Worm (Caenorhabditis elegans) whole organism, L2 larva: ENCODE data around the gene best-6.
A peak's percentile ranks its signal among the peaks of the same experiment; 100 is the strongest.

ENCODE experiments used
- C34F6.9 ChIP-seq: fragments of 150-350 bp; optimal IDR thresholded peaks from 2 replicates; lab custom pipeline; 2014; ENCODE audit warnings: missing biosample characterization, missing genetic modification characterization
- F13H6.1 ChIP-seq: sonication (generic microtip); optimal IDR thresholded peaks from 2 replicates; lab custom pipeline; 2016; ENCODE audit warnings: missing genetic modification characterization, missing compliant biosample characterization
- R02D3.7 ChIP-seq: fragments of 150-350 bp; optimal IDR thresholded peaks from 2 replicates; lab custom pipeline; 2014; ENCODE audit warnings: missing biosample characterization, missing genetic modification characterization
- alr-1 ChIP-seq: fragments of 150-350 bp; optimal IDR thresholded peaks from 2 replicates; lab custom pipeline; 2014; ENCODE audit warnings: missing biosample characterization, missing genetic modification characterization
- aly-2 ChIP-seq: fragments of 150-350 bp; optimal IDR thresholded peaks from 2 replicates; lab custom pipeline; 2014; ENCODE audit warnings: missing biosample characterization, missing genetic modification characterization
- blmp-1 ChIP-seq: sonication (generic microtip); optimal IDR thresholded peaks from 2 replicates; lab custom pipeline; 2017; ENCODE audit warnings: missing genetic modification characterization, mild to moderate bottlenecking, missing compliant biosample characterization, antibody characterized with exemption, moderate library complexity; ENCODE audit not compliant: insufficient read depth
- ceh-16 ChIP-seq: fragments of 150-350 bp; optimal IDR thresholded peaks from 2 replicates; lab custom pipeline; 2014; ENCODE audit warnings: missing biosample characterization, missing genetic modification characterization
- dmd-4 ChIP-seq: sonication (generic microtip); optimal IDR thresholded peaks from 2 replicates; lab custom pipeline; 2017; ENCODE audit warnings: missing biosample characterization, missing genetic modification characterization
- egl-27 ChIP-seq: sonication (generic microtip); optimal IDR thresholded peaks from 3 replicates; lab custom pipeline; 2017; ENCODE audit warnings: missing biosample characterization, missing genetic modification reagents, missing genetic modification characterization
- elt-1 ChIP-seq: fragments of 150-350 bp; optimal IDR thresholded peaks from 2 replicates; lab custom pipeline; 2014; ENCODE audit warnings: missing biosample characterization, missing genetic modification characterization
- fos-1 ChIP-seq: fragments of 150-350 bp; optimal IDR thresholded peaks from 2 replicates; lab custom pipeline; 2014; ENCODE audit warnings: missing biosample characterization, missing genetic modification characterization
- gmeb-1 ChIP-seq: fragments of 150-350 bp; optimal IDR thresholded peaks from 2 replicates; lab custom pipeline; 2014; ENCODE audit warnings: missing biosample characterization, missing genetic modification characterization
- lin-11 ChIP-seq: fragments of 150-350 bp; sonication (generic microtip); optimal IDR thresholded peaks from 2 replicates; lab custom pipeline; 2014; ENCODE audit warnings: missing biosample characterization, missing genetic modification characterization, inconsistent platforms, mixed read lengths
- lin-13 ChIP-seq: fragments of 150-350 bp; optimal IDR thresholded peaks from 2 replicates; lab custom pipeline; 2014; ENCODE audit warnings: missing biosample characterization, missing genetic modification reagents, missing genetic modification characterization
- lin-39 ChIP-seq: fragments of 150-350 bp; optimal IDR thresholded peaks from 2 replicates; lab custom pipeline; 2014; ENCODE audit warnings: missing biosample characterization, missing genetic modification reagents, missing genetic modification characterization
- lsy-2 ChIP-seq, 2 experiments: fragments of 150-350 bp in 1 of 2; sonication (generic microtip) in 1 of 2; optimal IDR thresholded peaks; 2 replicates each; lab custom pipeline; 2014 to 2017; ENCODE audit warnings: missing biosample characterization in 2 of 2, missing genetic modification characterization in 2 of 2
- mab-5 ChIP-seq: fragments of 150-350 bp; optimal IDR thresholded peaks from 2 replicates; lab custom pipeline; 2014; ENCODE audit warnings: missing biosample characterization, missing genetic modification characterization
- mbf-1 ChIP-seq: sonication (generic microtip); optimal IDR thresholded peaks from 2 replicates; lab custom pipeline; 2017; ENCODE audit warnings: missing biosample characterization, missing genetic modification characterization
- mdl-1 ChIP-seq, 2 experiments: fragments of 150-350 bp in 1 of 2; sonication (generic microtip) in 1 of 2; optimal IDR thresholded peaks; 2 replicates each; lab custom pipeline; 2017; ENCODE audit warnings: missing biosample characterization in 2 of 2, missing genetic modification characterization in 2 of 2
- nhr-10 ChIP-seq: sonication (generic microtip); optimal IDR thresholded peaks from 2 replicates; lab custom pipeline; 2017; ENCODE audit warnings: missing biosample characterization, missing genetic modification characterization
- nhr-11 ChIP-seq: fragments of 150-350 bp; optimal IDR thresholded peaks from 2 replicates; lab custom pipeline; 2014; ENCODE audit warnings: missing biosample characterization, missing genetic modification characterization
- nhr-12 ChIP-seq: fragments of 150-350 bp; optimal IDR thresholded peaks from 2 replicates; lab custom pipeline; 2014; ENCODE audit warnings: missing biosample characterization, missing genetic modification characterization
- nhr-129 ChIP-seq: fragments of 150-350 bp; optimal IDR thresholded peaks from 2 replicates; lab custom pipeline; 2014; ENCODE audit warnings: missing biosample characterization, missing genetic modification characterization
- nhr-21 ChIP-seq: fragments of 150-350 bp; optimal IDR thresholded peaks from 2 replicates; lab custom pipeline; 2014; ENCODE audit warnings: missing biosample characterization, missing genetic modification characterization
- nhr-23 ChIP-seq: fragments of 150-350 bp; optimal IDR thresholded peaks from 2 replicates; lab custom pipeline; 2014; ENCODE audit warnings: missing biosample characterization, missing genetic modification reagents, missing genetic modification characterization
- nhr-237 ChIP-seq: fragments of 150-350 bp; optimal IDR thresholded peaks from 2 replicates; lab custom pipeline; 2014; ENCODE audit warnings: missing biosample characterization, missing genetic modification characterization
- nhr-25 ChIP-seq: fragments of 150-350 bp; sonication (generic microtip); optimal IDR thresholded peaks from 3 replicates; lab custom pipeline; 2014; ENCODE audit warnings: missing biosample characterization, missing genetic modification characterization
- nhr-6 ChIP-seq: fragments of 150-350 bp; optimal IDR thresholded peaks from 2 replicates; lab custom pipeline; 2014; ENCODE audit warnings: missing biosample characterization, missing genetic modification characterization
- nhr-77 ChIP-seq: fragments of 150-350 bp; optimal IDR thresholded peaks from 2 replicates; lab custom pipeline; 2014; ENCODE audit warnings: missing biosample characterization, missing genetic modification characterization
- sem-4 ChIP-seq: fragments of 150-350 bp; optimal IDR thresholded peaks from 2 replicates; lab custom pipeline; 2014; ENCODE audit warnings: missing biosample characterization, missing genetic modification reagents, missing genetic modification characterization
- skn-1 ChIP-seq: sonication (generic microtip); optimal IDR thresholded peaks from 2 replicates; lab custom pipeline; 2017; ENCODE audit warnings: missing biosample characterization, missing genetic modification characterization
- sma-3 ChIP-seq: sonication (generic microtip); optimal IDR thresholded peaks from 2 replicates; lab custom pipeline; 2016; ENCODE audit warnings: missing genetic modification reagents, missing genetic modification characterization, missing compliant biosample characterization
- snpc-4 ChIP-seq: fragments of 150-350 bp; optimal IDR thresholded peaks from 2 replicates; lab custom pipeline; 2014; ENCODE audit warnings: missing biosample characterization, missing genetic modification characterization
- unc-39 ChIP-seq: fragments of 150-350 bp; optimal IDR thresholded peaks from 2 replicates; lab custom pipeline; 2014; ENCODE audit warnings: missing biosample characterization, missing genetic modification characterization
- unc-55 ChIP-seq: fragments of 150-350 bp; sonication (generic microtip); optimal IDR thresholded peaks from 3 replicates; lab custom pipeline; 2014; ENCODE audit warnings: missing biosample characterization, missing genetic modification reagents, missing genetic modification characterization
- unc-62 ChIP-seq: fragments of 150-350 bp; optimal IDR thresholded peaks from 2 replicates; lab custom pipeline; 2014; ENCODE audit warnings: missing biosample characterization, missing genetic modification reagents, missing genetic modification characterization
- ztf-1 ChIP-seq: fragments of 200-800 bp; sonication (Bioruptor generic); conservative IDR thresholded peaks from 2 replicates; pipeline ENCODE4 v1.3.6; 2022; ENCODE audit warnings: missing genetic modification characterization, missing compliant biosample characterization
- ztf-11 ChIP-seq: sonication (generic microtip); optimal IDR thresholded peaks from 2 replicates; lab custom pipeline; 2017; ENCODE audit warnings: missing biosample characterization, missing genetic modification characterization

best-6 gene

DNA sequence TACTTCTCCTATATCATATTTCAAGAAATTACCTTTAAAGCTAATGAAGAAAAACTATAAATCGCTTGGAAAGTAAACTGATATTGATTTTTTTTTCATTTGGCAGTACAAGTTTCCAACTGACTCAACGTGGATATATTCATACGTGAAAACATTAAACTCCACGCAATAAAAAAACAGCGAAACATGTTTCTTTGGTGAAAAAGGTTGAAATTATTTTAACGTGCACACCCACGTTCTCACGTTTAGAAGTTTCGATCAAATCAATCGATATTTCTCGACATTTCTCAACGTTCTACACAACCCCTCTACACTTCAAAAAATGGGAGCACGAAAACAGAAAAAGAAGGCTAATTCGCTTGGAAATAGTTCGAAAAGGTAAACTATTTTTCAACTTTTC is at the start of gene best-6, which contains the start of gene C09B9.2:
Gene best-6 (minus strand): TSS at position 101 of the 400 bp plus-strand sequence.
Gene C09B9.2 (plus strand): TSS at position 314 of the 400 bp plus-strand sequence.
- TF ChIP-seq skn-1 (tag; lab: Kevin White, UChicago) = no peak
- TF ChIP-seq sma-3 = no peak
- no peak for TF ChIP-seq lin-39 (tag; lab: Kevin White, UChicago)
- no peak for TF ChIP-seq gmeb-1 (tag; lab: Kevin White, UChicago)
- no peak for TF ChIP-seq fos-1
- TF ChIP-seq alr-1 (tag; lab: Kevin White, UChicago) = no peak
- TF ChIP-seq nhr-6 = no peak
- no peak for TF ChIP-seq nhr-25 (tag; lab: Kevin White, UChicago)
- no peak for TF ChIP-seq unc-62 (GFP tag; lab: Kevin White, UChicago)

DNA sequence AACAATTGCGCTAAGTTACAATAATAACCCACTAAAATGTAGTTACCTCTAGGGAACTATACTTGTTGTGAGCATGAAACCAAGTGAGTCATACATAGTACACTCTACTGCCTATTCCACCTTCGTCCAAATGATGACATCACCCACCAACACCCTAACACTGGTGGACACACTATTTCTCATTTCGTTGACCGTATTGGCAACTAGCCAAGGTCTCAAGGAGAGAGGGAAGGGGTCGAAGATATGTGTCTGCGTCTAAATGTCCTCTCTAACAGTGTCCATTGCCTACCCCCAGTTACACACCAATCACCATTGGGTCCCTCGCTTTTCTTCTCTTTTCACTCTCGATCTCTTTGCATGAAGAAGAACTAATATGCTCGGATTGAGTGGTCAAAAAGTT is 49.0 kb upstream of the best-6 start:
- TF ChIP-seq mab-5 (tag; lab: Kevin White, UChicago) = no peak
- TF ChIP-seq nhr-21 (tag; lab: Kevin White, UChicago) = no peak
- TF ChIP-seq unc-39 (tag; lab: Kevin White, UChicago) = no peak
- peak; percentile 52 for TF ChIP-seq fos-1
- TF ChIP-seq R02D3.7 (tag; lab: Kevin White, UChicago) = no peak
- TF ChIP-seq snpc-4 (tag; lab: Kevin White, UChicago) = no peak
- TF ChIP-seq mbf-1 = no peak
- TF ChIP-seq nhr-129 (tag; lab: Kevin White, UChicago) = peak; percentile 23
- TF ChIP-seq dmd-4 = no peak
- no peak for TF ChIP-seq nhr-11 (tag; lab: Kevin White, UChicago)
- no peak for TF ChIP-seq lin-11 (tag; lab: Kevin White, UChicago)
- TF ChIP-seq sma-3 = no peak
- TF ChIP-seq ztf-11 (tag; lab: Kevin White, UChicago) = no peak
- no peak for TF ChIP-seq F13H6.1 (tag; lab: Kevin White, UChicago)
- no peak for TF ChIP-seq nhr-77 (tag; lab: Kevin White, UChicago)
- no peak for TF ChIP-seq nhr-23 (tag; lab: Kevin White, UChicago)
- TF ChIP-seq gmeb-1 (tag; lab: Kevin White, UChicago) = no peak
- TF ChIP-seq nhr-25 (tag; lab: Kevin White, UChicago) = no peak

DNA sequence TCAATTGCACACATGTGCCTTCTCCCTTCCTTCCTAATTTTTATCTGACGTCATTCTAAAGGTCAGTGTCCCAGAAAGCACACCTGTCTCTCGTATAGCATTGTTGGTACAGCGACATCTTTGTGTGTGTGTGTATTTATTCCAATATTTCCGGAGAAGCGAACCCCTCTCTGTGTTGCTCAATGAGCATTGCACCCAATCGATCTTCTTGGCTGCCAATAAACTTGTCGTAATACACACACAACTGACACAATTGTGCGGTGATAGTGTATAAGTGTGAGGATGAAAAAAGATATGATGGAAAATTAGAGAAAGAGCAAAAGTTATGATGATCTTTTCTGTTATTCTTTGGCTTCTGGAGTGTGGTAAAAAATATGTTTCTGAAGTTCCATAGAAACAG is 47.7 kb upstream of the best-6 start:
- TF ChIP-seq F13H6.1 (tag; lab: Kevin White, UChicago) (no peak), nhr-10 (tag; lab: Kevin White, UChicago) (no peak), ztf-1 (GFP tag; lab: Robert Waterston, UW) (no peak), nhr-23 (tag; lab: Kevin White, UChicago) (no peak), blmp-1 (tag; lab: Kevin White, UChicago) (no peak), lin-13 (no peak), ceh-16 (tag; lab: Kevin White, UChicago) (no peak), C34F6.9 (no peak), nhr-237 (tag; lab: Kevin White, UChicago) (no peak), mdl-1 (tag; optimal IDR thresholded peaks at IDR 0.05; lab: Kevin White, UChicago) (no peak), alr-1 (tag; lab: Kevin White, UChicago) (no peak), mab-5 (tag; lab: Kevin White, UChicago) (no peak), dmd-4 (no peak)

ce11 chrIV:5073836-5074235 is 45.0 kb upstream of the best-6 start:
- TF ChIP-seq elt-1 (tag; lab: Kevin White, UChicago) = no peak
- no peak for TF ChIP-seq nhr-237 (tag; lab: Kevin White, UChicago)
- no peak for TF ChIP-seq nhr-77 (tag; lab: Kevin White, UChicago)
- TF ChIP-seq R02D3.7 (tag; lab: Kevin White, UChicago) = no peak
- TF ChIP-seq aly-2 (tag; lab: Kevin White, UChicago) = no peak
- no peak for TF ChIP-seq lsy-2 (tag; optimal IDR thresholded peaks at IDR 0.05; lab: Kevin White, UChicago)
- no peak for TF ChIP-seq ceh-16 (tag; lab: Kevin White, UChicago)
- TF ChIP-seq egl-27 (tag; lab: Kevin White, UChicago) = no peak
- TF ChIP-seq sem-4 (tag; lab: Kevin White, UChicago) = no peak
- no peak for TF ChIP-seq nhr-12 (tag; lab: Kevin White, UChicago)
- TF ChIP-seq lin-13 = no peak
- no peak for TF ChIP-seq unc-55 (GFP tag; lab: Kevin White, UChicago)
- TF ChIP-seq, all 48 proteins: peak for 0
